Worm (Caenorhabditis elegans): ENCODE data around the gene gldi-6.
"Not testable (repeated sequence)": the region's sequence is repeated elsewhere in the genome, so short reads cannot be mapped to it uniquely, and the experiment has no call there.

The gldi-6 gene

ce11 chrII:3440641-3440926, 6.2 kb upstream of the gldi-6 start, which contains the start of gene C16C8.17:
C16C8.17 (plus strand) TSS chrII:3440827.
- TF ChIP-seq unc-62 (GFP tag; optimal IDR thresholded peaks at IDR 0.05), result no peak

- TF ChIP-seq unc-62 (GFP tag; optimal IDR thresholded peaks at IDR 0.05), result no peak
Observed at ce11 chrII:3441377-3441776, 5.4 kb upstream of the gldi-6 start, which contains the start of gene C16C8.27. C16C8.27 (plus strand) TSS chrII:3441677.

- TF ChIP-seq unc-62 (GFP tag; optimal IDR thresholded peaks at IDR 0.05), result no peak
Observed at ce11 chrII:3443154-3443553, 3.6 kb upstream of the gldi-6 start, which contains the start of gene C16C8.22. C16C8.22 (minus strand) TSS chrII:3443254.

- TF ChIP-seq unc-62 (GFP tag; optimal IDR thresholded peaks at IDR 0.05), result no peak
Observed at ce11 chrII:3444280-3444679, 2.5 kb upstream of the gldi-6 start, which contains the start of gene C16C8.4. C16C8.4 (minus strand) TSS chrII:3444380.

ce11 chrII:3445285-3445806, 1.4 kb upstream of the gldi-6 start, which contains the start of the genes C16C8.5 and C16C8.16:
C16C8.5 (minus strand) TSS chrII:3445385.
C16C8.16 (plus strand) TSS chrII:3445756.
- no peak for TF ChIP-seq unc-62 (GFP tag; optimal IDR thresholded peaks at IDR 0.05)

ce11 chrII:3447906-3448305, 1.2 kb downstream of the gldi-6 start, which contains the start of gene C16C8.21:
C16C8.21 (plus strand) TSS chrII:3448206.
- no peak for TF ChIP-seq unc-62 (GFP tag; optimal IDR thresholded peaks at IDR 0.05)

- no peak for TF ChIP-seq unc-62 (GFP tag; optimal IDR thresholded peaks at IDR 0.05)
Observed at ce11 chrII:3448776-3449280, 2.1 kb downstream of the gldi-6 start, which contains the start of gene C16C8.25. C16C8.25 (plus strand) TSS chrII:3449230.

ce11 chrII:3449514-3449913, 2.8 kb downstream of the gldi-6 start, which contains the start of gene C16C8.14:
C16C8.14 (plus strand) TSS chrII:3449814.
- not testable (repeated sequence) for TF ChIP-seq unc-62 (GFP tag; optimal IDR thresholded peaks at IDR 0.05)

ce11 chrII:3452421-3452820, 5.7 kb downstream of the gldi-6 start, which contains the start of gene C16C8.12:
C16C8.12 (plus strand) TSS chrII:3452721.
- TF ChIP-seq unc-62 (GFP tag; optimal IDR thresholded peaks at IDR 0.05), result no peak

ce11 chrII:3453521-3453920, 6.8 kb downstream of the gldi-6 start, which contains the start of gene C16C8.11:
C16C8.11 (plus strand) TSS chrII:3453708.
- TF ChIP-seq unc-62 (GFP tag; optimal IDR thresholded peaks at IDR 0.05), result no peak

- no peak for TF ChIP-seq unc-62 (GFP tag; optimal IDR thresholded peaks at IDR 0.05)
Observed at ce11 chrII:3458209-3458608, 11.5 kb downstream of the gldi-6 start, which contains the start of the genes C16C8.26 and C16C8.19. C16C8.26 (minus strand) TSS chrII:3458309. C16C8.19 (plus strand) TSS chrII:3458487.

- TF ChIP-seq unc-62 (GFP tag; optimal IDR thresholded peaks at IDR 0.05), result no peak
Observed at ce11 chrII:3459199-3459598, 12.5 kb downstream of the gldi-6 start.

ce11 chrII:3460048-3460447, 13.3 kb downstream of the gldi-6 start, which contains the start of gene C16C8.7:
C16C8.7 (minus strand) TSS chrII:3460148.
- no peak for TF ChIP-seq unc-62 (GFP tag; optimal IDR thresholded peaks at IDR 0.05)

- TF ChIP-seq unc-62 (GFP tag; optimal IDR thresholded peaks at IDR 0.05), result no peak
Observed at ce11 chrII:3461586-3461985, 14.8 kb downstream of the gldi-6 start, which contains the start of gene C16C8.8. C16C8.8 (minus strand) TSS chrII:3461686.

- no peak for TF ChIP-seq unc-62 (GFP tag; optimal IDR thresholded peaks at IDR 0.05)
Observed at ce11 chrII:3463097-3463496, 16.4 kb downstream of the gldi-6 start, which contains the start of gene C16C8.9. C16C8.9 (minus strand) TSS chrII:3463197.

ce11 chrII:3464580-3464979, 17.8 kb downstream of the gldi-6 start, which contains the start of gene C16C8.10:
C16C8.10 (minus strand) TSS chrII:3464680.
- not testable (repeated sequence) for TF ChIP-seq unc-62 (GFP tag; optimal IDR thresholded peaks at IDR 0.05)

- TF ChIP-seq unc-62 (GFP tag; optimal IDR thresholded peaks at IDR 0.05), result no peak
Observed at ce11 chrII:3470549-3470948, 23.8 kb downstream of the gldi-6 start, which contains the start of gene Y49F6B.20. Y49F6B.20 (minus strand) TSS chrII:3470649.

Data from whole organism, dauer.